Worm (Caenorhabditis elegans) whole organism, L1 larva: ENCODE measurements around the gene F43C11.2.

Source experiments
- skn-1 ChIP-seq: fragments of 150-350 bp; optimal IDR thresholded peaks from 2 replicates; lab custom pipeline; 2014; ENCODE audit warnings: missing biosample characterization, missing genetic modification characterization
- unc-30 ChIP-seq: sonication (generic microtip); optimal IDR thresholded peaks from 2 replicates; lab custom pipeline; 2017; ENCODE audit warnings: missing biosample characterization, missing genetic modification characterization

- TF ChIP-seq skn-1 (tag; lab: Kevin White, UChicago): no peak
- TF ChIP-seq unc-30 (tag; lab: Kevin White, UChicago): no peak
These were observed 23.2 kb downstream of the F43C11.2 start, which contains the start of gene F16G10.6 for ce11 chrII:2377751-2378150.
